Worm (Caenorhabditis elegans): ENCODE data around the gene srg-11.

The srg-11 gene

ce11 chrIII:4656415-4656814 is 23.4 kb upstream of the srg-11 start:
- no peak for TF ChIP-seq gei-8 (GFP tag; optimal IDR thresholded peaks at IDR 0.05)
- TF ChIP-seq ctbp-1 (GFP tag; IDR thresholded peaks at IDR 0.05) = peak; percentile 65; the same call in 1 of the 2 replicates
- peak; percentile 5 to 61 for TF ChIP-seq lsy-2 (tag; optimal IDR thresholded peaks at IDR 0.05)
- TF ChIP-seq mep-1 (tag; optimal IDR thresholded peaks at IDR 0.05) = peak; percentile 63
- no peak for TF ChIP-seq spr-1 (tag; optimal IDR thresholded peaks at IDR 0.05)
- TF ChIP-seq arid-1 (GFP tag; conservative IDR thresholded peaks at IDR 0.05) = no peak
- no peak for TF ChIP-seq attf-4 (tag; optimal IDR thresholded peaks at IDR 0.05)
- no peak for TF ChIP-seq zfp-2 (tag; optimal IDR thresholded peaks at IDR 0.05)
- TF ChIP-seq mes-2 (tag; optimal IDR thresholded peaks at IDR 0.05; ENCODE audit: poor library complexity, severe bottlenecking) = no peak
- no peak for TF ChIP-seq Y75B8A.6 (GFP tag; IDR thresholded peaks at IDR 0.05)
- TF ChIP-seq nhr-237 (tag; optimal IDR thresholded peaks at IDR 0.05) = no peak
- no peak for TF ChIP-seq ama-1 (optimal IDR thresholded peaks at IDR 0.05)
- TF ChIP-seq lim-7 (GFP tag; IDR thresholded peaks at IDR 0.05) = no peak
- peak; percentile 62 for TF ChIP-seq fkh-10 (GFP tag; optimal IDR thresholded peaks at IDR 0.05)
- TF ChIP-seq dpl-1 (GFP tag; optimal IDR thresholded peaks at IDR 0.05) = peak; percentile 18
- no peak for TF ChIP-seq zag-1 (tag; optimal IDR thresholded peaks at IDR 0.05)
- TF ChIP-seq php-3 (GFP tag; IDR thresholded peaks at IDR 0.05) = no peak
- TF ChIP-seq nhr-41 (GFP tag; IDR thresholded peaks at IDR 0.05) = no peak
- TF ChIP-seq ceh-28 (tag; optimal IDR thresholded peaks at IDR 0.05) = peak; percentile 53
- TF ChIP-seq hlh-30 (tag; optimal IDR thresholded peaks at IDR 0.05; ENCODE audit: insufficient read depth) = peak; percentile 81
- TF ChIP-seq F44E2.7 (GFP tag; IDR thresholded peaks at IDR 0.05) = no peak
- TF ChIP-seq nhr-6 (tag; optimal IDR thresholded peaks at IDR 0.05) = no peak
- TF ChIP-seq hif-1 (tag; optimal IDR thresholded peaks at IDR 0.05) = peak in 1 of 2 experiments; percentile 28
- peak; percentile 9 for TF ChIP-seq nhr-11 (tag; optimal IDR thresholded peaks at IDR 0.05)
- TF ChIP-seq unc-62 (GFP tag; optimal IDR thresholded peaks at IDR 0.05 in 1 of 2) = no peak
- no peak for TF ChIP-seq unc-62 (tag; optimal IDR thresholded peaks at IDR 0.05)
- peak; percentile 69; the same call in 1 of the 2 replicates for TF ChIP-seq egl-43 (GFP tag; IDR thresholded peaks at IDR 0.05)
- no peak for TF ChIP-seq lin-38 (GFP tag; IDR thresholded peaks at IDR 0.05)
- TF ChIP-seq hlh-11 (tag; optimal IDR thresholded peaks at IDR 0.05) = peak; percentile 22
- no peak for TF ChIP-seq ZK546.5 (tag; optimal IDR thresholded peaks at IDR 0.05)
- TF ChIP-seq F49E8.2 (tag; optimal IDR thresholded peaks at IDR 0.05; ENCODE audit: borderline replicate concordance) = no peak
- TF ChIP-seq ceh-20 (GFP tag; IDR thresholded peaks at IDR 0.05) = 0 out of 2 replicates have a peak, but pooled peaks have one; percentile 53
- peak; percentile 82 for TF ChIP-seq rbr-2 (tag; optimal IDR thresholded peaks at IDR 0.05)
- no peak for TF ChIP-seq skn-1 (tag; optimal IDR thresholded peaks at IDR 0.05)
- TF ChIP-seq F37D6.2 (tag; optimal IDR thresholded peaks at IDR 0.05) = peak; percentile 53
- no peak; the same call in 1 of the 2 replicates for TF ChIP-seq pha-4 (GFP tag; IDR thresholded peaks at IDR 0.05)
- TF ChIP-seq pha-4 (tag; optimal IDR thresholded peaks at IDR 0.05) = no peak
- TF ChIP-seq mdl-1 (tag; optimal IDR thresholded peaks at IDR 0.05) = peak in 1 of 2 experiments; percentile 65
- TF ChIP-seq aha-1 (tag) = peak; percentile 97
- 0 out of 2 replicates have a peak, but pooled peaks have one; percentile 5 for TF ChIP-seq dmd-6 (GFP tag; IDR thresholded peaks at IDR 0.05)
- peak; percentile 73 for TF ChIP-seq hmg-1.1 (GFP tag; IDR thresholded peaks at IDR 0.05)

- TF ChIP-seq F49E8.2 (tag; optimal IDR thresholded peaks at IDR 0.05; ENCODE audit: borderline replicate concordance) = no peak
- TF ChIP-seq ces-1 (GFP tag; optimal IDR thresholded peaks at IDR 0.05) = peak; percentile 90
- TF ChIP-seq D1046.2 (GFP tag; IDR thresholded peaks at IDR 0.05) = no peak
- no peak for TF ChIP-seq nhr-237 (tag; optimal IDR thresholded peaks at IDR 0.05)
- no peak for TF ChIP-seq lin-29 (GFP tag; IDR thresholded peaks at IDR 0.05)
Observed at ce11 chrIII:4657386-4657785, 22.4 kb upstream of the srg-11 start.

Data from whole organism, L4 larva.